Worm (Caenorhabditis elegans): ENCODE results near the gene M02B7.7.

DNA sequence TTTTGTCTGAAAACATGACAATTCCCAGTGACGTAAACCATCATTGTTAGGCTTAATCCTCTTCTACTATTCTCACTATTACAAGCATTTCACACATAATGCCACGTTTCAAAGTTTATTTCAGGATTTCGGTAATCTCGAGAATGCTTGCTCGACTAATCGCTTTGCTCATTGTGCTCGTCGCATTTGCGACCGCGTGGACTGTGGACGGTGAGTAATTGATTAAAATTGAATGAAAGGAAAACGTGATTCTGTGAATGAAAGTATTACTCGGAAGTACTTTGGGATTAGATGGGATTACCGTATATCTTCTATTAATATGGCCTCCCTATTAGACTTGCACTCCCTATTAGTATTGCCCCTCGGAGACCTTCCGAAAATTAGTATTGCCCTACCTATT lies 26.8 kb upstream of the M02B7.7 start:
- no peak for TF ChIP-seq R02D3.7 (tag; optimal IDR thresholded peaks at IDR 0.05)
- TF ChIP-seq nhr-11 (tag; optimal IDR thresholded peaks at IDR 0.05): no peak
- no peak for TF ChIP-seq ZK546.5 (tag; optimal IDR thresholded peaks at IDR 0.05)
- TF ChIP-seq nhr-23 (tag; optimal IDR thresholded peaks at IDR 0.05): no peak
- no peak for TF ChIP-seq nhr-12 (tag; optimal IDR thresholded peaks at IDR 0.05)
- TF ChIP-seq nfya-1 (tag; optimal IDR thresholded peaks at IDR 0.05; ENCODE audit: insufficient read depth): no peak
- no peak for TF ChIP-seq unc-62 (GFP tag; optimal IDR thresholded peaks at IDR 0.05)

Data from whole organism, L3 larva.